Fruit fly (Drosophila melanogaster): ENCODE measurements around the gene CG18530.

CG18530 gene

dm6 chr3R:12656946-12657566 lies 23.9 kb downstream of the CG18530 start (continued):
- TF ChIP-seq D19B (GFP tag; optimal IDR thresholded peaks at IDR 0.05) = peak; percentile 18
- TF ChIP-seq chm (GFP tag; IDR thresholded peaks at IDR 0.05) = no peak
- no peak for TF ChIP-seq CG2875 (GFP tag; optimal IDR thresholded peaks at IDR 0.05)
- TF ChIP-seq CG1832 (GFP tag; optimal IDR thresholded peaks at IDR 0.05) = no peak
- TF ChIP-seq Sox100B (GFP tag; optimal IDR thresholded peaks at IDR 0.05) = no peak
- no peak for TF ChIP-seq jumu (GFP tag; optimal IDR thresholded peaks at IDR 0.05)
- TF ChIP-seq Rx (GFP tag; IDR thresholded peaks at IDR 0.05) = no peak
- no peak for TF ChIP-seq CG1024 (GFP tag; IDR thresholded peaks at IDR 0.05)
- TF ChIP-seq tap (tag; optimal IDR thresholded peaks at IDR 0.05) = no peak
- no peak for TF ChIP-seq CG12219 (GFP tag; optimal IDR thresholded peaks at IDR 0.05)
- no peak for TF ChIP-seq CoRest (tag; optimal IDR thresholded peaks at IDR 0.05)
- no peak for TF ChIP-seq CG8944 (GFP tag; optimal IDR thresholded peaks at IDR 0.05)
- no peak for TF ChIP-seq Stat92E (GFP tag; optimal IDR thresholded peaks at IDR 0.05)
- TF ChIP-seq Mrtf (GFP tag; IDR thresholded peaks at IDR 0.05) = no peak
- TF ChIP-seq Hmr (GFP tag; optimal IDR thresholded peaks at IDR 0.05) = peak; percentile 63
- TF ChIP-seq Adf1 (GFP tag; IDR thresholded peaks at IDR 0.05) = no peak
- TF ChIP-seq CG11093 (GFP tag; IDR thresholded peaks at IDR 0.05) = no peak
- no peak for TF ChIP-seq gcm (GFP tag; optimal IDR thresholded peaks at IDR 0.05)
- no peak for TF ChIP-seq CG4328 (GFP tag; optimal IDR thresholded peaks at IDR 0.05)
- no peak for TF ChIP-seq bbx (GFP tag; IDR thresholded peaks at IDR 0.05; ENCODE audit: partially characterized antibody)
- no peak for TF ChIP-seq hbn (GFP tag; IDR thresholded peaks at IDR 0.05; ENCODE audit: partially characterized antibody)
- TF ChIP-seq CG9797 (GFP tag; optimal IDR thresholded peaks at IDR 0.05) = no peak
- no peak for TF ChIP-seq CG5180 (GFP tag; optimal IDR thresholded peaks at IDR 0.05)
- TF ChIP-seq jigr1 (GFP tag; IDR thresholded peaks at IDR 0.05) = no peak
- no peak for TF ChIP-seq BEAF-32 (GFP tag; optimal IDR thresholded peaks at IDR 0.05)
- no peak for TF ChIP-seq Opbp (GFP tag; IDR thresholded peaks at IDR 0.05; ENCODE audit: partially characterized antibody)
- no peak for TF ChIP-seq hth (optimal IDR thresholded peaks at IDR 0.05)
- no peak for TF ChIP-seq Ravus (GFP tag; IDR thresholded peaks at IDR 0.05)
- no peak for TF ChIP-seq sim (GFP tag; IDR thresholded peaks at IDR 0.05)
- TF ChIP-seq trh (GFP tag; optimal IDR thresholded peaks at IDR 0.05) = no peak
- peak; percentile 8 for TF ChIP-seq CG13424 (tag; optimal IDR thresholded peaks at IDR 0.05)
- TF ChIP-seq fd64A (GFP tag; optimal IDR thresholded peaks at IDR 0.05) = no peak
- peak; percentile 70 for TF ChIP-seq lab (GFP tag; optimal IDR thresholded peaks at IDR 0.05)
- no peak for TF ChIP-seq CG6254 (GFP tag; optimal IDR thresholded peaks at IDR 0.05)
- no peak for TF ChIP-seq fru (optimal IDR thresholded peaks at IDR 0.05)
- no peak for TF ChIP-seq CG3065 (GFP tag; optimal IDR thresholded peaks at IDR 0.05)
- no peak for TF ChIP-seq CG10321 (GFP tag; IDR thresholded peaks at IDR 0.05)
- peak; percentile 12 for TF ChIP-seq CG12659 (GFP tag; optimal IDR thresholded peaks at IDR 0.05)
- TF ChIP-seq Sox102F (GFP tag; optimal IDR thresholded peaks at IDR 0.05) = no peak
- TF ChIP-seq Sry-δ (GFP tag; optimal IDR thresholded peaks at IDR 0.05) = no peak
- no peak for TF ChIP-seq toy (GFP tag; IDR thresholded peaks at IDR 0.05)
- TF ChIP-seq CG10959 (GFP tag; IDR thresholded peaks at IDR 0.05) = no peak
- TF ChIP-seq NC2α (GFP tag; optimal IDR thresholded peaks at IDR 0.05) = no peak
- no peak for TF ChIP-seq chn (GFP tag; optimal IDR thresholded peaks at IDR 0.05)
- no peak for TF ChIP-seq YL-1 (GFP tag; optimal IDR thresholded peaks at IDR 0.05)
- TF ChIP-seq NfI (GFP tag; optimal IDR thresholded peaks at IDR 0.05) = no peak
- TF ChIP-seq Lpt (GFP tag; optimal IDR thresholded peaks at IDR 0.05) = no peak
- TF ChIP-seq Hr3 (GFP tag; optimal IDR thresholded peaks at IDR 0.05) = no peak
- TF ChIP-seq Dad (GFP tag; optimal IDR thresholded peaks at IDR 0.05) = no peak
- no peak for TF ChIP-seq grau (tag; optimal IDR thresholded peaks at IDR 0.05)
- no peak for TF ChIP-seq CG13894 (tag; optimal IDR thresholded peaks at IDR 0.05)

Measured in whole organism, embryonic.